Fruit fly (Drosophila melanogaster) whole organism, embryonic: ENCODE data around the gene CG32631.

Experiments used
- Atf3 ChIP-seq: fragments of 200-800 bp; sonication (Bioruptor generic); optimal IDR thresholded peaks from 3 replicates; lab custom pipeline; 2016; ENCODE audit warnings: missing biosample characterization, missing genetic modification characterization
- Atf6 ChIP-seq: fragments of 200-800 bp; sonication (Bioruptor generic); IDR thresholded peaks from 2 replicates; pipeline ENCODE4 v1.3.6; 2022; ENCODE audit warnings: missing biosample characterization, missing genetic modification characterization
- B-H1 ChIP-seq: fragments of 200-800 bp; sonication (Bioruptor generic); IDR thresholded peaks from 3 replicates; pipeline ENCODE4 v1.3.6; 2022; ENCODE audit warnings: missing biosample characterization, missing genetic modification characterization
- B-H2 ChIP-seq: fragments of 200-800 bp; sonication (Bioruptor generic); optimal IDR thresholded peaks from 2 replicates; lab custom pipeline; 2018; ENCODE audit warnings: missing biosample characterization, mild to moderate bottlenecking, missing genetic modification characterization
- Bgb ChIP-seq: fragments of 200-800 bp; sonication (Bioruptor generic); IDR thresholded peaks from 2 replicates; pipeline ENCODE4 v1.3.6; 2022; ENCODE audit warnings: missing biosample characterization, missing genetic modification characterization; ENCODE audit not compliant: partially characterized antibody
- CG11696 ChIP-seq: fragments of 200-800 bp; sonication (Bioruptor generic); IDR thresholded peaks from 2 replicates; pipeline ENCODE4 v1.3.6; 2022; ENCODE audit warnings: missing biosample characterization, missing genetic modification characterization
- CG12104 ChIP-seq: fragments of 200-800 bp; sonication (Bioruptor generic); optimal IDR thresholded peaks from 3 replicates; lab custom pipeline; 2016; ENCODE audit warnings: missing biosample characterization, missing genetic modification characterization
- CG12219 ChIP-seq: fragments of 200-800 bp; sonication (Bioruptor generic); optimal IDR thresholded peaks from 3 replicates; lab custom pipeline; 2018; ENCODE audit warnings: missing biosample characterization, mild to moderate bottlenecking, missing genetic modification characterization
- CG12236 ChIP-seq: fragments of 200-800 bp; sonication (Bioruptor generic); optimal IDR thresholded peaks from 2 replicates; lab custom pipeline; 2016; ENCODE audit warnings: missing biosample characterization, missing genetic modification characterization
- CG12659 ChIP-seq: fragments of 200-800 bp; sonication (Bioruptor generic); optimal IDR thresholded peaks from 3 replicates; lab custom pipeline; 2017; ENCODE audit warnings: mild to moderate bottlenecking, missing biosample characterization, missing genetic modification reagents, missing genetic modification characterization
- CG13894 ChIP-seq: fragments of 200-800 bp; sonication (Bioruptor generic); optimal IDR thresholded peaks from 3 replicates; lab custom pipeline; 2018; ENCODE audit warnings: missing biosample characterization, mild to moderate bottlenecking, missing genetic modification characterization, moderate library complexity
- CG15011 ChIP-seq: fragments of 200-800 bp; sonication (Bioruptor generic); optimal IDR thresholded peaks from 3 replicates; lab custom pipeline; 2018; ENCODE audit warnings: missing biosample characterization, mild to moderate bottlenecking, missing genetic modification characterization
- CG1529 ChIP-seq: fragments of 200-800 bp; sonication (Bioruptor generic); optimal IDR thresholded peaks from 3 replicates; lab custom pipeline; 2018; ENCODE audit warnings: missing biosample characterization, missing genetic modification characterization
- CG16815 ChIP-seq: fragments of 200-800 bp; sonication (Bioruptor generic); optimal IDR thresholded peaks from 3 replicates; lab custom pipeline; 2017; ENCODE audit warnings: missing biosample characterization, mild to moderate bottlenecking, missing genetic modification characterization
- CG17361 ChIP-seq: fragments of 200-800 bp; sonication (Bioruptor generic); IDR thresholded peaks from 3 replicates; pipeline ENCODE4 v1.3.6; 2022; ENCODE audit warnings: missing biosample characterization, missing genetic modification characterization
- CG4617 ChIP-seq: fragments of 200-800 bp; sonication (Bioruptor generic); optimal IDR thresholded peaks from 3 replicates; lab custom pipeline; 2016; ENCODE audit warnings: missing biosample characterization, missing genetic modification characterization, borderline replicate concordance
- CG6175 ChIP-seq: fragments of 200-800 bp; sonication (Bioruptor generic); IDR thresholded peaks from 3 replicates; pipeline ENCODE4 v1.3.6; 2022; ENCODE audit warnings: missing biosample characterization, missing genetic modification characterization
- CG7556 ChIP-seq: fragments of 200-800 bp; sonication (Bioruptor generic); optimal IDR thresholded peaks from 2 replicates; lab custom pipeline; 2017; ENCODE audit warnings: missing biosample characterization, mild to moderate bottlenecking, missing genetic modification characterization
- CG7745 ChIP-seq: fragments of 200-800 bp; sonication (Bioruptor generic); optimal IDR thresholded peaks from 2 replicates; lab custom pipeline; 2018; ENCODE audit warnings: missing biosample characterization, mild to moderate bottlenecking, missing genetic modification characterization, moderate library complexity
- CG8290 ChIP-seq, 3 experiments: fragments of 200-800 bp; sonication (Bioruptor generic); optimal IDR thresholded peaks; 2 replicates each; lab custom pipeline; 2016 to 2019; ENCODE audit warnings: missing biosample characterization in 3 of 3, missing genetic modification characterization in 3 of 3, mild to moderate bottlenecking in 2 of 3, moderate library complexity in 1 of 3
- CG8944 ChIP-seq: fragments of 200-800 bp; sonication (Bioruptor generic); optimal IDR thresholded peaks from 3 replicates; lab custom pipeline; 2016; ENCODE audit warnings: missing biosample characterization, missing genetic modification characterization
- CG9437 ChIP-seq: fragments of 200-800 bp; sonication (Bioruptor generic); optimal IDR thresholded peaks from 2 replicates; lab custom pipeline; 2018; ENCODE audit warnings: missing biosample characterization, mild to moderate bottlenecking, missing genetic modification characterization
- Chrac-16 ChIP-seq: fragments of 200-800 bp; sonication (Bioruptor generic); optimal IDR thresholded peaks from 3 replicates; lab custom pipeline; 2016; ENCODE audit warnings: missing biosample characterization, missing genetic modification characterization
- D19B ChIP-seq: fragments of 200-800 bp; sonication (Bioruptor generic); optimal IDR thresholded peaks from 2 replicates; lab custom pipeline; 2017; ENCODE audit warnings: missing biosample characterization, mild to moderate bottlenecking, missing genetic modification characterization
- Dad ChIP-seq: fragments of 200-800 bp; sonication (Bioruptor generic); optimal IDR thresholded peaks from 3 replicates; lab custom pipeline; 2016; ENCODE audit warnings: missing biosample characterization, missing genetic modification characterization
- E2f2 ChIP-seq: fragments of 200-800 bp; sonication (Bioruptor generic); IDR thresholded peaks from 2 replicates; pipeline ENCODE4 v1.3.6; 2022; ENCODE audit warnings: missing biosample characterization, missing genetic modification characterization
- Hmr ChIP-seq: fragments of 200-800 bp; sonication (Bioruptor generic); optimal IDR thresholded peaks from 3 replicates; lab custom pipeline; 2017; ENCODE audit warnings: mild to moderate bottlenecking, missing biosample characterization, missing genetic modification reagents, missing genetic modification characterization
- Lhr ChIP-seq: fragments of 200-800 bp; sonication (Bioruptor generic); optimal IDR thresholded peaks from 3 replicates; lab custom pipeline; 2017; ENCODE audit warnings: mild to moderate bottlenecking, missing biosample characterization, missing genetic modification reagents, missing genetic modification characterization
- Lim3 ChIP-seq: fragments of 200-800 bp; sonication (Bioruptor generic); IDR thresholded peaks from 2 replicates; pipeline ENCODE4 v1.3.6; 2022; ENCODE audit warnings: missing biosample characterization, missing genetic modification characterization
- MESR4 ChIP-seq: fragments of 200-800 bp; sonication (Bioruptor generic); optimal IDR thresholded peaks from 2 replicates; lab custom pipeline; 2018; ENCODE audit warnings: missing biosample characterization, mild to moderate bottlenecking, missing genetic modification characterization, moderate library complexity
- Meics ChIP-seq: fragments of 200-800 bp; sonication (Bioruptor generic); optimal IDR thresholded peaks from 2 replicates; lab custom pipeline; 2017; ENCODE audit warnings: missing biosample characterization, mild to moderate bottlenecking, missing genetic modification characterization
- NC2β ChIP-seq: fragments of 200-800 bp; sonication (Bioruptor generic); optimal IDR thresholded peaks from 2 replicates; lab custom pipeline; 2016; ENCODE audit warnings: missing biosample characterization, missing genetic modification characterization
- Six4 ChIP-seq: fragments of 200-800 bp; sonication (Bioruptor generic); optimal IDR thresholded peaks from 2 replicates; lab custom pipeline; 2016; ENCODE audit warnings: missing biosample characterization, missing genetic modification characterization
- Sry-δ ChIP-seq: fragments of 200-800 bp; sonication (Bioruptor generic); optimal IDR thresholded peaks from 2 replicates; lab custom pipeline; 2016; ENCODE audit warnings: missing biosample characterization, missing genetic modification characterization
- al ChIP-seq: fragments of 200-800 bp; sonication (Bioruptor generic); IDR thresholded peaks from 2 replicates; pipeline ENCODE4 v1.3.6; 2022; ENCODE audit warnings: missing biosample characterization, missing genetic modification characterization
- az2 ChIP-seq: fragments of 200-800 bp; sonication (Bioruptor generic); optimal IDR thresholded peaks from 3 replicates; lab custom pipeline; 2016; ENCODE audit warnings: missing biosample characterization, missing genetic modification characterization
- bbx ChIP-seq: fragments of 200-800 bp; sonication (Bioruptor generic); IDR thresholded peaks from 2 replicates; pipeline ENCODE4 v1.3.6; 2022; ENCODE audit warnings: missing biosample characterization, missing genetic modification characterization; ENCODE audit not compliant: partially characterized antibody
- emc ChIP-seq: fragments of 200-800 bp; sonication (Bioruptor generic); optimal IDR thresholded peaks from 2 replicates; lab custom pipeline; 2016; ENCODE audit warnings: missing biosample characterization, missing genetic modification characterization
- fru ChIP-seq: fragments of >200 bp; optimal IDR thresholded peaks from 2 replicates; lab custom pipeline; 2017
- fu2 ChIP-seq: fragments of 200-800 bp; sonication (Bioruptor generic); optimal IDR thresholded peaks from 2 replicates; lab custom pipeline; 2016; ENCODE audit warnings: missing biosample characterization, missing genetic modification characterization
- gsb ChIP-seq: fragments of 200-800 bp; sonication (Bioruptor generic); IDR thresholded peaks from 2 replicates; pipeline ENCODE4 v1.3.6; 2022; ENCODE audit warnings: missing biosample characterization, missing genetic modification characterization
- insv ChIP-seq, 2 experiments: fragments of 200-800 bp; sonication (Bioruptor generic); optimal IDR thresholded peaks; 3 replicates each; lab custom pipeline; 2016 to 2018; ENCODE audit warnings: missing biosample characterization in 2 of 2, missing genetic modification characterization in 2 of 2
- phol ChIP-seq: fragments of 200-800 bp; sonication (Bioruptor generic); optimal IDR thresholded peaks from 3 replicates; lab custom pipeline; 2018; ENCODE audit warnings: missing biosample characterization, mild to moderate bottlenecking, missing genetic modification characterization, moderate library complexity
- pros ChIP-seq: fragments of 200-800 bp; sonication (Bioruptor generic); optimal IDR thresholded peaks from 3 replicates; lab custom pipeline; 2019; ENCODE audit warnings: missing biosample characterization, mild to moderate bottlenecking, missing genetic modification characterization, moderate library complexity
- ranshi ChIP-seq: fragments of 200-800 bp; sonication (Bioruptor generic); IDR thresholded peaks from 2 replicates; pipeline ENCODE4 v1.3.6; 2022; ENCODE audit warnings: missing biosample characterization, missing genetic modification characterization
- seq ChIP-seq: fragments of 200-800 bp; sonication (Bioruptor generic); IDR thresholded peaks from 2 replicates; pipeline ENCODE4 v1.3.6; 2022; ENCODE audit warnings: missing biosample characterization, missing genetic modification characterization
- shn ChIP-seq: fragments of 200-800 bp; sonication (Bioruptor generic); optimal IDR thresholded peaks from 3 replicates; lab custom pipeline; 2016; ENCODE audit warnings: missing biosample characterization, missing genetic modification characterization
- trem ChIP-seq: fragments of 200-800 bp; optimal IDR thresholded peaks from 3 replicates; lab custom pipeline; 2019; ENCODE audit warnings: missing biosample characterization, mild to moderate bottlenecking, missing genetic modification characterization, moderate library complexity
- unc-4 ChIP-seq: fragments of 200-800 bp; sonication (Bioruptor generic); IDR thresholded peaks from 2 replicates; pipeline ENCODE4 v1.3.6; 2022; ENCODE audit warnings: missing biosample characterization, missing genetic modification characterization; ENCODE audit not compliant: partially characterized antibody
- vfl ChIP-seq: fragments of 200-800 bp; sonication (Bioruptor generic); optimal IDR thresholded peaks from 2 replicates; lab custom pipeline; 2016; ENCODE audit warnings: missing biosample characterization, missing genetic modification characterization
- zfh1 ChIP-seq: fragments of 200-800 bp; sonication (Bioruptor generic); IDR thresholded peaks from 3 replicates; pipeline ENCODE4 v1.3.6; 2022; ENCODE audit warnings: missing biosample characterization, missing genetic modification characterization

CG32631 gene

DNA sequence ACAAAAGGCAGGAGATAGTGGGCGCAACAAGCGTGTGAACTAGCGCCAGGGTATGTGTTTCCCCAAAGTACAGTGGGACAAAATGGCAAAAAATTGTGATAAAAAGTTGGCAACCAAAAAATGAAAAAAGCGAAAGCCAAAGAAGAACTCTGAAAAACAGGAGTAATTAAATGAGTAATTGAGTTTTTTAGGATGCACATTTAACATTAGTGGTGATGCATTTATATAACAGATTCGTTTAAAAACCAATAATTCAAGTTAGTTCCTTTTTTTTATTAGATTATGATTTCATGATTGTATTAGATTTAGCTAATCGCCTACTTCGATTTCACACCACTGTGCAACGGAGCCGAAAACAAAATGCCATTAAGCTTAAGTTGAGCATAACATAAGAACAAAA, 16.1 kb downstream of the CG32631 start (continued):
- peak; percentile 43 for TF ChIP-seq CG1529
- peak; percentile 13 for TF ChIP-seq fu2 (GFP tag; lab: Kevin White, UChicago)
- peak; percentile 49; the same call in 1 of the 2 replicates for TF ChIP-seq Atf6 (GFP tag; lab: Robert Waterston, UW)
- TF ChIP-seq CG15011 = peak; percentile 22
- peak; percentile 1 for TF ChIP-seq CG13894 (tag; lab: Kevin White, UChicago)
- no peak for TF ChIP-seq CG7745
- TF ChIP-seq ranshi = peak; percentile 44; the same call in 1 of the 2 replicates
- TF ChIP-seq B-H2 (GFP tag; lab: Kevin White, UChicago) = no peak
- peak; percentile 45 for TF ChIP-seq CG9437 (GFP tag; lab: Kevin White, UChicago)
- no peak for TF ChIP-seq bbx (GFP tag; lab: Robert Waterston, UW)
- peak; percentile 30; the same call in 1 of the 2 replicates for TF ChIP-seq al (GFP tag; lab: Robert Waterston, UW)
- peak; percentile 39; the same call in 1 of the 3 replicates for TF ChIP-seq B-H1
- no peak for TF ChIP-seq vfl (GFP tag; lab: Kevin White, UChicago)
- peak; percentile 49 for TF ChIP-seq Hmr
- TF ChIP-seq pros (GFP tag; lab: Kevin White, UChicago) = no peak
- peak; percentile 77 for TF ChIP-seq phol (tag; lab: Kevin White, UChicago)
- TF ChIP-seq CG12659 (GFP tag; lab: Kevin White, UChicago) = peak; percentile 18
- TF ChIP-seq unc-4 = no peak
- TF ChIP-seq MESR4 (GFP tag; lab: Kevin White, UChicago) = no peak
- no peak for TF ChIP-seq insv (GFP tag; optimal IDR thresholded peaks at IDR 0.05; lab: Kevin White, UChicago)
- TF ChIP-seq CG8944 = peak; percentile 57
- no peak for TF ChIP-seq Bgb
- peak; percentile 24 for TF ChIP-seq CG12219
- peak; percentile 57 for TF ChIP-seq seq (GFP tag; lab: Robert Waterston, UW)
- TF ChIP-seq Dad (GFP tag; lab: Kevin White, UChicago) = peak; percentile 1
- no peak for TF ChIP-seq Lhr
- peak; percentile 78 for TF ChIP-seq CG17361
- peak; percentile 73 for TF ChIP-seq CG7556 (GFP tag; lab: Kevin White, UChicago)
- peak; percentile 33 for TF ChIP-seq Chrac-16
- peak; percentile 60 for TF ChIP-seq Meics (GFP tag; lab: Kevin White, UChicago)
- TF ChIP-seq Sry-δ (GFP tag; lab: Kevin White, UChicago) = peak; percentile 6
- TF ChIP-seq D19B (GFP tag; lab: Kevin White, UChicago) = peak; percentile 20
- no peak for TF ChIP-seq emc
- no peak for TF ChIP-seq CG4617 (GFP tag; lab: Kevin White, UChicago)
- TF ChIP-seq zfh1 (GFP tag; lab: Robert Waterston, UW) = peak; percentile 57; the same call in 2 of the 3 replicates
- TF ChIP-seq fru (lab: Kevin White, UChicago) = no peak
- TF ChIP-seq CG16815 = peak; percentile 30
- TF ChIP-seq gsb (GFP tag; lab: Robert Waterston, UW) = no peak
- TF ChIP-seq E2f2 (GFP tag; lab: Robert Waterston, UW) = no peak
- peak; percentile 23 for TF ChIP-seq trem
- TF ChIP-seq CG12236 (GFP tag; lab: Kevin White, UChicago) = no peak
- TF ChIP-seq Six4 (GFP tag; lab: Kevin White, UChicago) = peak; percentile 34
- TF ChIP-seq CG6175 (GFP tag; lab: Robert Waterston, UW) = no peak
- TF ChIP-seq CG12104 (GFP tag; lab: Kevin White, UChicago) = peak; percentile 9
- no peak for TF ChIP-seq CG8290 (GFP tag; optimal IDR thresholded peaks at IDR 0.05; lab: Kevin White, UChicago)
- no peak for TF ChIP-seq CG8290 (tag; optimal IDR thresholded peaks at IDR 0.05; lab: Kevin White, UChicago)
- peak; percentile 0 for TF ChIP-seq NC2β
- 0 out of 2 replicates have a peak, but pooled peaks have one; percentile 12 for TF ChIP-seq CG11696 (GFP tag; lab: Robert Waterston, UW)
- TF ChIP-seq Lim3 (GFP tag; lab: Robert Waterston, UW) = no peak
- peak; percentile 14 for TF ChIP-seq Atf3
- TF ChIP-seq az2 (GFP tag; lab: Kevin White, UChicago) = peak; percentile 61
- peak; percentile 6 for TF ChIP-seq shn
